Worm (Caenorhabditis elegans): ENCODE results near the gene C08A9.10.
"Not testable (repeated sequence)": the region's sequence is repeated elsewhere in the genome, so short reads cannot be mapped to it uniquely, and the experiment has no call there.

Gene C08A9.10

ce11 chrX:17070495-17070894 is 10.5 kb upstream of the C08A9.10 start:
- TF ChIP-seq unc-62 (GFP tag; optimal IDR thresholded peaks at IDR 0.05) = no peak

- no peak for TF ChIP-seq unc-62 (GFP tag; optimal IDR thresholded peaks at IDR 0.05)
Observed at ce11 chrX:17072088-17072487, 8.9 kb upstream of the C08A9.10 start, which contains the start of gene C30G4.4. C30G4.4 (minus strand) TSS chrX:17072188.

- no peak for TF ChIP-seq unc-62 (GFP tag; optimal IDR thresholded peaks at IDR 0.05)
Observed at ce11 chrX:17092416-17092815, 11.4 kb downstream of the C08A9.10 start, which contains the start of gene sod-3. sod-3 (plus strand) TSS chrX:17092753.

ce11 chrX:17093199-17093598 is 12.2 kb downstream of the C08A9.10 start, which contains the start of gene C08A9.3:
C08A9.3 (minus strand) TSS chrX:17093299.
- TF ChIP-seq unc-62 (GFP tag; optimal IDR thresholded peaks at IDR 0.05) = no peak

- no peak for TF ChIP-seq unc-62 (GFP tag; optimal IDR thresholded peaks at IDR 0.05)
Observed at ce11 chrX:17096508-17097234, 15.7 kb downstream of the C08A9.10 start, which contains the start of gene lido-1. lido-1 (minus strand) TSS chrX:17096558.

ce11 chrX:17100656-17101055 is 19.7 kb downstream of the C08A9.10 start, which contains the start of gene lido-2:
lido-2 (minus strand) TSS chrX:17100756.
- TF ChIP-seq unc-62 (GFP tag; optimal IDR thresholded peaks at IDR 0.05) = no peak

- TF ChIP-seq unc-62 (GFP tag; optimal IDR thresholded peaks at IDR 0.05) = no peak
Observed at ce11 chrX:17107670-17108069, 26.7 kb downstream of the C08A9.10 start, which contains the start of gene lido-4. lido-4 (minus strand) TSS chrX:17107770.

- no peak for TF ChIP-seq unc-62 (GFP tag; optimal IDR thresholded peaks at IDR 0.05)
Observed at ce11 chrX:17110555-17110954, 29.6 kb downstream of the C08A9.10 start, which contains the start of gene lido-5. lido-5 (minus strand) TSS chrX:17110655.

- TF ChIP-seq unc-62 (GFP tag; optimal IDR thresholded peaks at IDR 0.05) = no peak
Observed at ce11 chrX:17115089-17115488, 34.1 kb downstream of the C08A9.10 start, which contains the start of gene lido-6. lido-6 (minus strand) TSS chrX:17115189.

ce11 chrX:17117359-17117758 is 36.4 kb downstream of the C08A9.10 start, which contains the start of gene K09E3.2:
K09E3.2 (plus strand) TSS chrX:17117659.
- not testable (repeated sequence) for TF ChIP-seq unc-62 (GFP tag; optimal IDR thresholded peaks at IDR 0.05)

Data from whole organism, dauer.